Fruit fly (Drosophila melanogaster) whole organism, embryonic: ENCODE measurements around the gene Gdi.

ENCODE experiments used
- Antp ChIP-seq: fragments of 200-800 bp; sonication (Bioruptor generic); optimal IDR thresholded peaks from 3 replicates; lab custom pipeline; 2016; ENCODE audit warnings: missing biosample characterization, missing genetic modification characterization
- BEAF-32 ChIP-seq: fragments of 200-800 bp; sonication (Bioruptor generic); optimal IDR thresholded peaks from 3 replicates; lab custom pipeline; 2017; ENCODE audit warnings: missing biosample characterization, missing genetic modification characterization, mild to moderate bottlenecking, moderate library complexity, missing genetic modification reagents
- CG1024 ChIP-seq: fragments of 200-800 bp; sonication (Bioruptor generic); IDR thresholded peaks from 2 replicates; pipeline ENCODE4 v1.3.6; 2022; ENCODE audit warnings: missing biosample characterization, missing genetic modification characterization
- CG11398 ChIP-seq: fragments of 200-800 bp; sonication (Bioruptor generic); optimal IDR thresholded peaks from 2 replicates; lab custom pipeline; 2016; ENCODE audit warnings: missing biosample characterization, missing genetic modification characterization
- CG12659 ChIP-seq: fragments of 200-800 bp; sonication (Bioruptor generic); optimal IDR thresholded peaks from 3 replicates; lab custom pipeline; 2017; ENCODE audit warnings: mild to moderate bottlenecking, missing biosample characterization, missing genetic modification reagents, missing genetic modification characterization
- CG13287 ChIP-seq: fragments of 200-800 bp; sonication (Bioruptor generic); IDR thresholded peaks from 2 replicates; pipeline ENCODE4 v1.3.6; 2022; ENCODE audit warnings: missing biosample characterization, missing genetic modification characterization; ENCODE audit not compliant: partially characterized antibody
- CG15011 ChIP-seq: fragments of 200-800 bp; sonication (Bioruptor generic); optimal IDR thresholded peaks from 3 replicates; lab custom pipeline; 2018; ENCODE audit warnings: missing biosample characterization, mild to moderate bottlenecking, missing genetic modification characterization
- CG15514 ChIP-seq: fragments of 200-800 bp; sonication (Bioruptor generic); optimal IDR thresholded peaks from 3 replicates; lab custom pipeline; 2017; ENCODE audit warnings: missing biosample characterization, missing genetic modification characterization, mild to moderate bottlenecking, moderate library complexity, missing genetic modification reagents
- CG1602 ChIP-seq: fragments of 200-800 bp; sonication (Bioruptor generic); optimal IDR thresholded peaks from 3 replicates; lab custom pipeline; 2016; ENCODE audit warnings: missing biosample characterization, missing genetic modification characterization
- CG17359 ChIP-seq: fragments of 200-800 bp; sonication (Bioruptor generic); optimal IDR thresholded peaks from 3 replicates; lab custom pipeline; 2018; ENCODE audit warnings: missing biosample characterization, mild to moderate bottlenecking, missing genetic modification characterization, moderate library complexity
- CG17829 ChIP-seq: fragments of 200-800 bp; optimal IDR thresholded peaks from 2 replicates; lab custom pipeline; 2019; ENCODE audit warnings: missing biosample characterization, mild to moderate bottlenecking, missing genetic modification characterization, moderate library complexity
- CG2116 ChIP-seq: fragments of 200-800 bp; sonication (Bioruptor generic); optimal IDR thresholded peaks from 3 replicates; lab custom pipeline; 2018; ENCODE audit warnings: missing biosample characterization, mild to moderate bottlenecking, missing genetic modification characterization
- CG2712 ChIP-seq: fragments of 200-800 bp; optimal IDR thresholded peaks from 3 replicates; lab custom pipeline; 2019; ENCODE audit warnings: missing biosample characterization, mild to moderate bottlenecking, missing genetic modification characterization, moderate library complexity
- CG31441 ChIP-seq: fragments of 200-800 bp; sonication (Bioruptor generic); IDR thresholded peaks from 2 replicates; pipeline ENCODE4 v1.3.6; 2022; ENCODE audit warnings: missing biosample characterization, missing genetic modification characterization
- CG3163 ChIP-seq: fragments of 200-800 bp; sonication (Bioruptor generic); optimal IDR thresholded peaks from 3 replicates; lab custom pipeline; 2016; ENCODE audit warnings: missing biosample characterization, missing genetic modification characterization
- CG42726 ChIP-seq: fragments of 200-800 bp; sonication (Bioruptor generic); IDR thresholded peaks from 2 replicates; pipeline ENCODE4 v1.3.6; 2022; ENCODE audit warnings: missing biosample characterization, missing genetic modification characterization; ENCODE audit not compliant: partially characterized antibody
- CG8765 ChIP-seq: fragments of 200-800 bp; sonication (Bioruptor generic); IDR thresholded peaks from 2 replicates; pipeline ENCODE4 v1.3.6; 2022; ENCODE audit warnings: missing biosample characterization, missing genetic modification characterization
- CG9797 ChIP-seq: fragments of 200-800 bp; sonication (Bioruptor generic); optimal IDR thresholded peaks from 3 replicates; lab custom pipeline; 2018; ENCODE audit warnings: missing biosample characterization, mild to moderate bottlenecking, missing genetic modification characterization
- CTCF ChIP-seq: fragments of 200-800 bp; sonication (Bioruptor generic); optimal IDR thresholded peaks from 2 replicates; lab custom pipeline; 2017; ENCODE audit warnings: missing biosample characterization, mild to moderate bottlenecking, missing genetic modification characterization, moderate library complexity
- Dek ChIP-seq: fragments of 200-800 bp; sonication (Bioruptor generic); optimal IDR thresholded peaks from 3 replicates; lab custom pipeline; 2019; ENCODE audit warnings: missing biosample characterization, mild to moderate bottlenecking, missing genetic modification characterization, moderate library complexity
- Dp ChIP-seq: fragments of 200-800 bp; sonication (Bioruptor generic); optimal IDR thresholded peaks from 2 replicates; lab custom pipeline; 2018; ENCODE audit warnings: missing biosample characterization, mild to moderate bottlenecking, missing genetic modification characterization, moderate library complexity
- Dref ChIP-seq: fragments of 200-800 bp; sonication (Bioruptor generic); IDR thresholded peaks from 2 replicates; pipeline ENCODE4 v1.3.6; 2022; ENCODE audit warnings: missing biosample characterization, missing genetic modification characterization
- E2f1 ChIP-seq: fragments of 200-800 bp; sonication (Bioruptor generic); IDR thresholded peaks from 2 replicates; pipeline ENCODE4 v1.3.6; 2022; ENCODE audit warnings: missing biosample characterization, missing genetic modification characterization
- E2f2 ChIP-seq: fragments of 200-800 bp; sonication (Bioruptor generic); IDR thresholded peaks from 2 replicates; pipeline ENCODE4 v1.3.6; 2022; ENCODE audit warnings: missing biosample characterization, missing genetic modification characterization
- Ets97D ChIP-seq: fragments of 200-800 bp; sonication (Bioruptor generic); optimal IDR thresholded peaks from 3 replicates; lab custom pipeline; 2016; ENCODE audit warnings: missing biosample characterization, missing genetic modification characterization
- GATAe ChIP-seq: fragments of 200-800 bp; sonication (Bioruptor generic); conservative IDR thresholded peaks from 2 replicates; pipeline ENCODE4 v1.3.6; 2022; ENCODE audit warnings: missing biosample characterization, missing genetic modification characterization
- Hey ChIP-seq: fragments of 200-800 bp; sonication (Bioruptor generic); optimal IDR thresholded peaks from 3 replicates; lab custom pipeline; 2018; ENCODE audit warnings: missing biosample characterization, mild to moderate bottlenecking, missing genetic modification characterization
- HmgD ChIP-seq: fragments of 200-800 bp; sonication (Bioruptor generic); optimal IDR thresholded peaks from 3 replicates; lab custom pipeline; 2016; ENCODE audit warnings: missing biosample characterization, missing genetic modification characterization
- Lhr ChIP-seq: fragments of 200-800 bp; sonication (Bioruptor generic); optimal IDR thresholded peaks from 3 replicates; lab custom pipeline; 2017; ENCODE audit warnings: mild to moderate bottlenecking, missing biosample characterization, missing genetic modification reagents, missing genetic modification characterization
- Med ChIP-seq: fragments of 200-800 bp; sonication (Bioruptor generic); peaks from one replicate; lab custom pipeline; 2016; ENCODE audit warnings: missing biosample characterization, missing genetic modification characterization, mild to moderate bottlenecking, inconsistent platforms, moderate library complexity
- Myb ChIP-seq: fragments of 200-800 bp; sonication (Bioruptor generic); optimal IDR thresholded peaks from 2 replicates; lab custom pipeline; 2016; ENCODE audit warnings: missing biosample characterization, missing genetic modification characterization
- Rfx ChIP-seq: fragments of 200-800 bp; sonication (Bioruptor generic); IDR thresholded peaks from 2 replicates; pipeline ENCODE4 v1.3.6; 2022; ENCODE audit warnings: missing biosample characterization, missing genetic modification characterization
- Xrp1 ChIP-seq: fragments of 200-800 bp; sonication (Bioruptor generic); IDR thresholded peaks from 2 replicates; pipeline ENCODE4 v1.3.6; 2022; ENCODE audit warnings: missing biosample characterization, missing genetic modification characterization
- bbx ChIP-seq: fragments of 200-800 bp; sonication (Bioruptor generic); IDR thresholded peaks from 2 replicates; pipeline ENCODE4 v1.3.6; 2022; ENCODE audit warnings: missing biosample characterization, missing genetic modification characterization; ENCODE audit not compliant: partially characterized antibody
- br ChIP-seq: fragments of >200 bp; optimal IDR thresholded peaks from 2 replicates; lab custom pipeline; 2017
- danr ChIP-seq: fragments of 200-800 bp; sonication (Bioruptor generic); IDR thresholded peaks from 2 replicates; pipeline ENCODE4 v1.3.6; 2022; ENCODE audit warnings: missing biosample characterization, missing genetic modification characterization
- exex ChIP-seq: fragments of 200-800 bp; sonication (Bioruptor generic); optimal IDR thresholded peaks from 4 replicates; lab custom pipeline; 2018; ENCODE audit warnings: missing biosample characterization, mild to moderate bottlenecking, missing genetic modification characterization, moderate library complexity
- gce ChIP-seq: fragments of 200-800 bp; sonication (Bioruptor generic); IDR thresholded peaks from 3 replicates; pipeline ENCODE4 v1.3.6; 2022; ENCODE audit warnings: missing biosample characterization, missing genetic modification characterization
- gfzf ChIP-seq: fragments of 200-800 bp; sonication (Bioruptor generic); optimal IDR thresholded peaks from 2 replicates; lab custom pipeline; 2016; ENCODE audit warnings: missing biosample characterization, mild to moderate bottlenecking, missing genetic modification characterization, moderate library complexity
- grn ChIP-seq: fragments of 200-800 bp; sonication (Bioruptor generic); optimal IDR thresholded peaks from 3 replicates; lab custom pipeline; 2017; ENCODE audit warnings: missing biosample characterization, missing genetic modification characterization
- jing ChIP-seq: fragments of 200-800 bp; sonication (Bioruptor generic); optimal IDR thresholded peaks from 2 replicates; lab custom pipeline; 2018; ENCODE audit warnings: missing biosample characterization, mild to moderate bottlenecking, missing genetic modification characterization
- lab ChIP-seq: fragments of 200-800 bp; sonication (Bioruptor generic); optimal IDR thresholded peaks from 3 replicates; lab custom pipeline; 2017; ENCODE audit warnings: missing biosample characterization, missing genetic modification characterization, mild to moderate bottlenecking, moderate library complexity, missing genetic modification reagents
- pita ChIP-seq: fragments of 200-800 bp; sonication (Bioruptor generic); optimal IDR thresholded peaks from 2 replicates; lab custom pipeline; 2017; ENCODE audit warnings: missing biosample characterization, mild to moderate bottlenecking, missing genetic modification characterization
- pzg ChIP-seq: fragments of 200-800 bp; sonication (Bioruptor generic); optimal IDR thresholded peaks from 3 replicates; lab custom pipeline; 2018; ENCODE audit warnings: missing biosample characterization, mild to moderate bottlenecking, missing genetic modification characterization, moderate library complexity
- rib ChIP-seq: fragments of 200-800 bp; sonication (Bioruptor generic); IDR thresholded peaks from 2 replicates; pipeline ENCODE4 v1.3.6; 2022; ENCODE audit warnings: missing biosample characterization, missing genetic modification characterization
- salm ChIP-seq: fragments of 200-800 bp; sonication (Bioruptor generic); optimal IDR thresholded peaks from 2 replicates; lab custom pipeline; 2018; ENCODE audit warnings: missing biosample characterization, mild to moderate bottlenecking, missing genetic modification characterization
- sens ChIP-seq: fragments of 200-800 bp; sonication (Bioruptor generic); peaks from one replicate; lab custom pipeline; 2016; ENCODE audit warnings: missing biosample characterization, missing genetic modification characterization
- sens-2 ChIP-seq: fragments of 200-800 bp; sonication (Bioruptor generic); IDR thresholded peaks from 2 replicates; pipeline ENCODE4 v1.3.6; 2022; ENCODE audit warnings: missing biosample characterization, missing genetic modification characterization
- slbo ChIP-seq: fragments of 200-800 bp; sonication (Bioruptor generic); IDR thresholded peaks from 2 replicates; pipeline ENCODE4 v1.3.6; 2022; ENCODE audit warnings: missing biosample characterization, missing genetic modification characterization
- stwl ChIP-seq: fragments of 200-800 bp; sonication (Bioruptor generic); optimal IDR thresholded peaks from 3 replicates; lab custom pipeline; 2018; ENCODE audit warnings: missing biosample characterization, mild to moderate bottlenecking, missing genetic modification characterization, moderate library complexity
- vnd ChIP-seq: fragments of 200-800 bp; sonication (Bioruptor generic); IDR thresholded peaks from 3 replicates; pipeline ENCODE4 v1.3.6; 2022; ENCODE audit warnings: missing biosample characterization, missing genetic modification characterization; ENCODE audit not compliant: partially characterized antibody

The Gdi gene

DNA sequence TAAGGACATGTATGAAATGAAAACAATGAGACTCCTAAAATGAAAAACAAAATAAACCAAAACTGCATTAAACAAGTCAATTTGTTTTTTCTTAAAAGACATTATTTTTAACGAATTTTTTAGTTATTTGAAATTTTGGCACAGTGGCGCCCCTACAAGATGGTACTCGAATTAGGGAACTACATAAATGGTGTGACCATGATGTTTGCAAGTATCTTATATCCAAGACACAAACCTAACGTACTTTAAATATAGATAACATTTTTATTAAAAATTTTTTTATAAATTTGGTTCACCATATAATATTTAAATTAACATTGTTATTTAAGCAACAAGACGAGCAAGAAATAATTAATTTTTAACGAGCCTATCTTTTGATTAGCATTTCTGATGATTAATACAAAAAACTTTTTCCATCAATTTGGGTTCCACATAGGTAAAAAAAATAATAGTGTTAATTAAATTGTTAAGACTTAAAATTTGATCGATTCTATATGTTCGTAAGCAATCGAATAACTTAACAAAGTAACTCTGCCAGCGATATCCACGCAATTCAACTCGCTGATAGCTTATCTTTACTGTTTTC, 45.4 kb upstream of the Gdi start, which contains the start of gene CG17855:
CG17855 (plus strand) TSS at position 536 of the 586 bp plus-strand sequence.
- TF ChIP-seq Ets97D (GFP tag; lab: Kevin White, UChicago) = peak; percentile 15
- peak; percentile 43 for TF ChIP-seq Dref (GFP tag; lab: Robert Waterston, UW)
- TF ChIP-seq CG31441 (GFP tag; lab: Robert Waterston, UW) = no peak
- TF ChIP-seq lab (GFP tag; lab: Kevin White, UChicago) = no peak
- TF ChIP-seq GATAe (GFP tag; lab: Robert Waterston, UW) = 0 out of 2 replicates have a peak, but pooled peaks have one; percentile 14
- peak; percentile 5 for TF ChIP-seq Lhr (GFP tag; lab: Kevin White, UChicago)
- peak; percentile 0 for TF ChIP-seq CG17359 (tag; lab: Kevin White, UChicago)
- TF ChIP-seq Xrp1 (GFP tag; lab: Robert Waterston, UW) = no peak
- TF ChIP-seq vnd (GFP tag; lab: Robert Waterston, UW) = no peak
- no peak for TF ChIP-seq CG1602 (GFP tag; lab: Kevin White, UChicago)
- no peak for TF ChIP-seq salm (tag; lab: Kevin White, UChicago)
- peak; percentile 42 for TF ChIP-seq CG17829 (tag; lab: Kevin White, UChicago)
- TF ChIP-seq CG15011 (GFP tag; lab: Kevin White, UChicago) = no peak
- TF ChIP-seq Dp (GFP tag; lab: Kevin White, UChicago) = peak; percentile 56
- TF ChIP-seq E2f2 (GFP tag; lab: Robert Waterston, UW) = peak; percentile 63
- TF ChIP-seq CTCF (GFP tag; lab: Kevin White, UChicago) = peak; percentile 95
- TF ChIP-seq Rfx (GFP tag; lab: Robert Waterston, UW) = peak; percentile 32; the same call in 1 of the 2 replicates
- no peak for TF ChIP-seq CG3163 (GFP tag; lab: Kevin White, UChicago)
- peak; percentile 59 for TF ChIP-seq CG15514 (GFP tag; lab: Kevin White, UChicago)
- no peak for TF ChIP-seq CG2712 (tag; lab: Kevin White, UChicago)
- peak; percentile 31 for TF ChIP-seq CG12659 (GFP tag; lab: Kevin White, UChicago)
- TF ChIP-seq grn (GFP tag; lab: Kevin White, UChicago) = no peak
- TF ChIP-seq pita (GFP tag; lab: Kevin White, UChicago) = peak; percentile 43
- no peak for TF ChIP-seq jing (GFP tag; lab: Kevin White, UChicago)
- TF ChIP-seq CG42726 = no peak
- TF ChIP-seq bbx (GFP tag; lab: Robert Waterston, UW) = no peak
- TF ChIP-seq stwl (tag; lab: Kevin White, UChicago) = peak; percentile 90
- no peak for TF ChIP-seq HmgD (GFP tag; lab: Kevin White, UChicago)
- peak; percentile 21 for TF ChIP-seq BEAF-32 (GFP tag; lab: Kevin White, UChicago)
- TF ChIP-seq E2f1 (GFP tag; lab: Robert Waterston, UW) = no peak
- no peak for TF ChIP-seq CG1024 (GFP tag; lab: Robert Waterston, UW)
- TF ChIP-seq CG2116 = peak; percentile 89
- peak; percentile 30 for TF ChIP-seq CG9797 (GFP tag; lab: Kevin White, UChicago)
- TF ChIP-seq Myb (GFP tag; lab: Kevin White, UChicago) = peak; percentile 81
- TF ChIP-seq rib = no peak
- no peak for TF ChIP-seq slbo
- peak; percentile 33; the same call in 1 of the 2 replicates for TF ChIP-seq CG13287 (GFP tag; lab: Robert Waterston, UW)
- peak; percentile 6 for TF ChIP-seq Dek (tag; lab: Kevin White, UChicago)
- TF ChIP-seq gce (GFP tag; lab: Robert Waterston, UW) = no peak
- peak; percentile 15 for TF ChIP-seq exex (tag; lab: Kevin White, UChicago)
- no peak for TF ChIP-seq Hey (tag; lab: Kevin White, UChicago)
- no peak for TF ChIP-seq br
- TF ChIP-seq sens (GFP tag; lab: Kevin White, UChicago) = peak; percentile 14
- no peak for TF ChIP-seq sens-2 (GFP tag; lab: Robert Waterston, UW)
- TF ChIP-seq Antp (GFP tag; lab: Kevin White, UChicago) = no peak
- no peak for TF ChIP-seq danr (GFP tag; lab: Robert Waterston, UW)
- peak; percentile 69 for TF ChIP-seq Med (GFP tag; lab: Kevin White, UChicago)
- peak; percentile 39 for TF ChIP-seq pzg
- no peak for TF ChIP-seq CG11398 (GFP tag; lab: Kevin White, UChicago)
- TF ChIP-seq CG8765 (GFP tag; lab: Robert Waterston, UW) = no peak
- TF ChIP-seq gfzf (GFP tag; lab: Kevin White, UChicago) = peak; percentile 56
